Fruit fly (Drosophila melanogaster) whole organism, prepupa: Measurements from ENCODE around the gene Jon74E.

Source experiments
- Blimp-1 ChIP-seq: fragments of 200-800 bp; sonication (Bioruptor generic); optimal IDR thresholded peaks from 3 replicates; lab custom pipeline; 2017; ENCODE audit warnings: missing biosample characterization, missing genetic modification characterization, mild to moderate bottlenecking, moderate library complexity, missing genetic modification reagents
- CG10631 ChIP-seq: fragments of 200-800 bp; sonication (Bioruptor generic); optimal IDR thresholded peaks from 2 replicates; lab custom pipeline; 2016; ENCODE audit warnings: missing biosample characterization, missing genetic modification characterization
- CG10669 ChIP-seq: fragments of 200-800 bp; sonication (Bioruptor generic); optimal IDR thresholded peaks from 3 replicates; lab custom pipeline; 2018; ENCODE audit warnings: missing biosample characterization, mild to moderate bottlenecking, missing genetic modification characterization, moderate library complexity
- CG11294 ChIP-seq: fragments of 200-800 bp; sonication (Bioruptor generic); IDR thresholded peaks from 2 replicates; pipeline ENCODE4 v1.3.6; 2022; ENCODE audit warnings: missing biosample characterization, missing genetic modification characterization
- CG11762 ChIP-seq: fragments of 200-800 bp; sonication (Bioruptor generic); optimal IDR thresholded peaks from 3 replicates; lab custom pipeline; 2016; ENCODE audit warnings: missing biosample characterization, missing genetic modification characterization; ENCODE audit not compliant: insufficient read depth
- CG11902 ChIP-seq: fragments of 200-800 bp; sonication (Bioruptor generic); optimal IDR thresholded peaks from 3 replicates; lab custom pipeline; 2016; ENCODE audit warnings: missing biosample characterization, missing genetic modification characterization
- CG15336 ChIP-seq: fragments of 200-800 bp; sonication (Bioruptor generic); IDR thresholded peaks from 2 replicates; pipeline ENCODE4 v1.3.6; 2022; ENCODE audit warnings: missing biosample characterization, missing genetic modification characterization
- CG1621 ChIP-seq: fragments of 200-800 bp; sonication (Bioruptor generic); optimal IDR thresholded peaks from 3 replicates; lab custom pipeline; 2018; ENCODE audit warnings: missing biosample characterization, mild to moderate bottlenecking, missing genetic modification characterization
- CG3032 ChIP-seq: fragments of 200-800 bp; optimal IDR thresholded peaks from 2 replicates; lab custom pipeline; 2019; ENCODE audit warnings: missing biosample characterization, mild to moderate bottlenecking, missing genetic modification characterization, moderate library complexity
- CG31627 ChIP-seq: fragments of 200-800 bp; sonication (Bioruptor generic); optimal IDR thresholded peaks from 3 replicates; lab custom pipeline; 2016; ENCODE audit warnings: missing biosample characterization, missing genetic modification characterization
- CG32006 ChIP-seq: fragments of 200-800 bp; sonication (Bioruptor generic); optimal IDR thresholded peaks from 3 replicates; lab custom pipeline; 2017; ENCODE audit warnings: missing biosample characterization, mild to moderate bottlenecking, missing genetic modification characterization
- CG34406 ChIP-seq: fragments of 200-800 bp; sonication (Bioruptor generic); optimal IDR thresholded peaks from 3 replicates; lab custom pipeline; 2016; ENCODE audit warnings: missing biosample characterization, missing genetic modification characterization
- CG3919 ChIP-seq: fragments of 200-800 bp; sonication (Bioruptor generic); optimal IDR thresholded peaks from 3 replicates; lab custom pipeline; 2016; ENCODE audit warnings: missing biosample characterization, missing genetic modification characterization
- CG4318 ChIP-seq: fragments of 200-800 bp; sonication (Bioruptor generic); optimal IDR thresholded peaks from 3 replicates; lab custom pipeline; 2017; ENCODE audit warnings: missing biosample characterization, mild to moderate bottlenecking, missing genetic modification characterization
- CG6163 ChIP-seq: fragments of 200-800 bp; sonication (Bioruptor generic); IDR thresholded peaks from 3 replicates; pipeline ENCODE4 v1.3.6; 2022; ENCODE audit warnings: missing biosample characterization, missing genetic modification characterization
- CG6276 ChIP-seq: fragments of 200-800 bp; sonication (Bioruptor generic); optimal IDR thresholded peaks from 2 replicates; lab custom pipeline; 2017; ENCODE audit warnings: missing biosample characterization, mild to moderate bottlenecking, missing genetic modification characterization
- CG6792 ChIP-seq: fragments of 200-800 bp; sonication (Bioruptor generic); optimal IDR thresholded peaks from 3 replicates; lab custom pipeline; 2016; ENCODE audit warnings: missing biosample characterization, missing genetic modification characterization
- CG6808 ChIP-seq: fragments of 200-800 bp; sonication (Bioruptor generic); optimal IDR thresholded peaks from 3 replicates; lab custom pipeline; 2017; ENCODE audit warnings: missing biosample characterization, missing genetic modification characterization, mild to moderate bottlenecking, moderate library complexity, missing genetic modification reagents
- CG7368 ChIP-seq: fragments of 200-800 bp; sonication (Bioruptor generic); optimal IDR thresholded peaks from 3 replicates; lab custom pipeline; 2016; ENCODE audit warnings: missing biosample characterization, missing genetic modification characterization
- CG8119 ChIP-seq: fragments of 200-800 bp; sonication (Bioruptor generic); IDR thresholded peaks from 3 replicates; pipeline ENCODE4 v1.3.6; 2022; ENCODE audit warnings: missing biosample characterization, missing genetic modification characterization
- CG8319 ChIP-seq: fragments of 200-800 bp; sonication (Bioruptor generic); optimal IDR thresholded peaks from 3 replicates; lab custom pipeline; 2016; ENCODE audit warnings: missing biosample characterization, missing genetic modification characterization
- CG8632 ChIP-seq: fragments of 200-800 bp; sonication (Bioruptor generic); optimal IDR thresholded peaks from 3 replicates; lab custom pipeline; 2016; ENCODE audit warnings: missing biosample characterization, missing genetic modification characterization
- CG9139 ChIP-seq: fragments of 200-800 bp; sonication (Bioruptor generic); optimal IDR thresholded peaks from 3 replicates; lab custom pipeline; 2017; ENCODE audit warnings: missing biosample characterization, mild to moderate bottlenecking, missing genetic modification characterization
- Eip75B ChIP-seq: fragments of 200-800 bp; sonication (Bioruptor generic); optimal IDR thresholded peaks from 3 replicates; lab custom pipeline; 2016; ENCODE audit warnings: missing biosample characterization, missing genetic modification characterization
- Eip78C ChIP-seq: fragments of 200-800 bp; sonication (Bioruptor generic); peaks from one replicate; lab custom pipeline; 2016; ENCODE audit warnings: missing biosample characterization, missing genetic modification characterization
- Eip93F ChIP-seq: fragments of 200-800 bp; sonication (Bioruptor generic); optimal IDR thresholded peaks from 2 replicates; lab custom pipeline; 2016; ENCODE audit warnings: missing biosample characterization, mild to moderate bottlenecking, missing genetic modification characterization
- Ets21C ChIP-seq: fragments of 200-800 bp; sonication (Bioruptor generic); optimal IDR thresholded peaks from 3 replicates; lab custom pipeline; 2016; ENCODE audit warnings: missing biosample characterization, missing genetic modification characterization
- Ets96B ChIP-seq: fragments of 200-800 bp; optimal IDR thresholded peaks from 2 replicates; lab custom pipeline; 2019; ENCODE audit warnings: missing biosample characterization, mild to moderate bottlenecking, missing genetic modification characterization, moderate library complexity
- Gug ChIP-seq: fragments of 200-800 bp; sonication (Bioruptor generic); IDR thresholded peaks from 2 replicates; pipeline ENCODE4 v1.3.6; 2022; ENCODE audit warnings: missing biosample characterization, missing genetic modification characterization
- Hr38 ChIP-seq: sonication (Bioruptor generic); optimal IDR thresholded peaks from 2 replicates; lab custom pipeline; 2016; ENCODE audit warnings: missing biosample characterization, missing genetic modification characterization
- Hr39 ChIP-seq: fragments of 200-800 bp; sonication (Bioruptor generic); optimal IDR thresholded peaks from 2 replicates; lab custom pipeline; 2016; ENCODE audit warnings: missing biosample characterization, missing genetic modification characterization
- Hr4 ChIP-seq: fragments of 200-800 bp; sonication (Bioruptor generic); optimal IDR thresholded peaks from 3 replicates; lab custom pipeline; 2016; ENCODE audit warnings: missing biosample characterization, missing genetic modification characterization
- Lpt ChIP-seq: fragments of 200-800 bp; sonication (Bioruptor generic); optimal IDR thresholded peaks from 3 replicates; lab custom pipeline; 2016; ENCODE audit warnings: missing biosample characterization, missing genetic modification characterization
- Met ChIP-seq: fragments of 200-800 bp; sonication (Bioruptor generic); optimal IDR thresholded peaks from 3 replicates; lab custom pipeline; 2016; ENCODE audit warnings: missing biosample characterization, missing genetic modification characterization
- OdsH ChIP-seq: fragments of 200-800 bp; sonication (Bioruptor generic); optimal IDR thresholded peaks from 3 replicates; lab custom pipeline; 2016; ENCODE audit warnings: missing biosample characterization, missing genetic modification characterization
- Smox ChIP-seq: fragments of 200-800 bp; sonication (Bioruptor generic); optimal IDR thresholded peaks from 3 replicates; lab custom pipeline; 2016; ENCODE audit warnings: missing biosample characterization, missing genetic modification characterization
- Sox102F ChIP-seq: fragments of 200-800 bp; sonication (Bioruptor generic); optimal IDR thresholded peaks from 2 replicates; lab custom pipeline; 2016; ENCODE audit warnings: missing biosample characterization, mild to moderate bottlenecking, missing genetic modification characterization
- Sox15 ChIP-seq: fragments of 200-800 bp; sonication (Bioruptor generic); optimal IDR thresholded peaks from 3 replicates; lab custom pipeline; 2016; ENCODE audit warnings: missing biosample characterization, missing genetic modification characterization
- achi ChIP-seq: fragments of 200-800 bp; sonication (Bioruptor generic); optimal IDR thresholded peaks from 3 replicates; lab custom pipeline; 2016; ENCODE audit warnings: missing biosample characterization, missing genetic modification characterization
- cyc ChIP-seq: fragments of 200-800 bp; sonication (Bioruptor generic); optimal IDR thresholded peaks from 3 replicates; lab custom pipeline; 2016; ENCODE audit warnings: missing biosample characterization, missing genetic modification characterization
- dac ChIP-seq: fragments of 200-800 bp; sonication (Bioruptor generic); optimal IDR thresholded peaks from 2 replicates; lab custom pipeline; 2017; ENCODE audit warnings: missing biosample characterization, mild to moderate bottlenecking, missing genetic modification characterization
- dsx ChIP-seq: fragments of 200-800 bp; optimal IDR thresholded peaks from 3 replicates; lab custom pipeline; 2019; ENCODE audit warnings: missing biosample characterization, mild to moderate bottlenecking, missing genetic modification characterization, moderate library complexity; ENCODE audit not compliant: poor library complexity, severe bottlenecking
- eg ChIP-seq: fragments of 200-800 bp; sonication (Bioruptor generic); IDR thresholded peaks from 3 replicates; pipeline ENCODE4 v1.3.6; 2022; ENCODE audit warnings: missing biosample characterization, missing genetic modification characterization
- esn ChIP-seq: fragments of 200-800 bp; sonication (Bioruptor generic); optimal IDR thresholded peaks from 2 replicates; lab custom pipeline; 2016; ENCODE audit warnings: missing biosample characterization, mild to moderate bottlenecking, missing genetic modification characterization, moderate library complexity
- fd59A ChIP-seq: fragments of 200-800 bp; sonication (Bioruptor generic); optimal IDR thresholded peaks from 2 replicates; lab custom pipeline; 2017; ENCODE audit warnings: missing biosample characterization, mild to moderate bottlenecking, missing genetic modification characterization, missing genetic modification reagents
- fd85E ChIP-seq: fragments of 200-800 bp; sonication (Bioruptor generic); optimal IDR thresholded peaks from 3 replicates; lab custom pipeline; 2016; ENCODE audit warnings: missing biosample characterization, missing genetic modification characterization
- net ChIP-seq: fragments of 200-800 bp; sonication (Bioruptor generic); optimal IDR thresholded peaks from 3 replicates; lab custom pipeline; 2016; ENCODE audit warnings: missing biosample characterization, missing genetic modification characterization
- pdm3 ChIP-seq: fragments of 200-800 bp; sonication (Bioruptor generic); optimal IDR thresholded peaks from 3 replicates; lab custom pipeline; 2016; ENCODE audit warnings: missing biosample characterization, missing genetic modification characterization
- spab ChIP-seq: fragments of 200-800 bp; sonication (Bioruptor generic); optimal IDR thresholded peaks from 2 replicates; lab custom pipeline; 2017; ENCODE audit warnings: missing biosample characterization, mild to moderate bottlenecking, missing genetic modification characterization, missing genetic modification reagents
- svp ChIP-seq: fragments of 200-800 bp; sonication (Bioruptor generic); peaks from one replicate; lab custom pipeline; 2016; ENCODE audit warnings: missing biosample characterization, missing genetic modification characterization
- topi ChIP-seq: fragments of 200-800 bp; sonication (Bioruptor generic); optimal IDR thresholded peaks from 3 replicates; lab custom pipeline; 2016; ENCODE audit warnings: missing biosample characterization, missing genetic modification characterization

Jon74E gene

dm6 chr3L:17506005-17506760, 42.7 kb downstream of the Jon74E start:
- TF ChIP-seq CG4318 (GFP tag; lab: Kevin White, UChicago), result no peak
- TF ChIP-seq topi (GFP tag; lab: Kevin White, UChicago), result peak; percentile 43
- TF ChIP-seq Eip93F, result peak; percentile 68
- no peak for TF ChIP-seq Gug
- peak; percentile 25; the same call in 1 of the 3 replicates for TF ChIP-seq CG8119 (GFP tag; lab: Robert Waterston, UW)
- peak; percentile 22 for TF ChIP-seq dsx (GFP tag; lab: Kevin White, UChicago)
- peak; percentile 45 for TF ChIP-seq Hr39
- no peak for TF ChIP-seq CG11902 (GFP tag; lab: Kevin White, UChicago)
- no peak for TF ChIP-seq Lpt (GFP tag; lab: Kevin White, UChicago)
- TF ChIP-seq eg (GFP tag; lab: Robert Waterston, UW), result 0 out of 3 replicates have a peak, but pooled peaks have one; percentile 24
- peak; percentile 58 for TF ChIP-seq Sox102F (GFP tag; lab: Kevin White, UChicago)
- TF ChIP-seq Eip75B (GFP tag; lab: Kevin White, UChicago), result peak; percentile 41
- peak; percentile 24 for TF ChIP-seq spab (GFP tag; lab: Kevin White, UChicago)
- TF ChIP-seq CG1621, result no peak
- peak; percentile 71 for TF ChIP-seq esn
- no peak for TF ChIP-seq CG7368
- TF ChIP-seq CG15336 (GFP tag; lab: Robert Waterston, UW), result no peak
- no peak for TF ChIP-seq fd85E (GFP tag; lab: Kevin White, UChicago)
- peak; percentile 32 for TF ChIP-seq CG31627 (GFP tag; lab: Kevin White, UChicago)
- no peak for TF ChIP-seq Ets21C (GFP tag; lab: Kevin White, UChicago)
- TF ChIP-seq CG3919 (GFP tag; lab: Kevin White, UChicago), result peak; percentile 55
- TF ChIP-seq Smox (GFP tag; lab: Kevin White, UChicago), result peak; percentile 61
- TF ChIP-seq net (GFP tag; lab: Kevin White, UChicago), result peak; percentile 46
- TF ChIP-seq CG6276 (GFP tag; lab: Kevin White, UChicago), result no peak
- no peak for TF ChIP-seq Blimp-1 (GFP tag; lab: Kevin White, UChicago)
- TF ChIP-seq CG8319 (GFP tag; lab: Kevin White, UChicago), result peak; percentile 41
- TF ChIP-seq Hr38 (GFP tag; lab: Kevin White, UChicago), result no peak
- peak; percentile 89 for TF ChIP-seq Eip78C
- TF ChIP-seq svp, result peak; percentile 81
- TF ChIP-seq CG34406 (GFP tag; lab: Kevin White, UChicago), result peak; percentile 57
- TF ChIP-seq CG10631, result peak; percentile 49
- TF ChIP-seq CG32006 (GFP tag; lab: Kevin White, UChicago), result peak; percentile 54
- peak; percentile 54 for TF ChIP-seq pdm3 (GFP tag; lab: Kevin White, UChicago)
- no peak for TF ChIP-seq CG9139 (GFP tag; lab: Kevin White, UChicago)
- peak; percentile 11 for TF ChIP-seq CG6808 (GFP tag; lab: Kevin White, UChicago)
- no peak for TF ChIP-seq dac
- TF ChIP-seq cyc (GFP tag; lab: Kevin White, UChicago), result peak; percentile 43
- TF ChIP-seq Ets96B (tag; lab: Kevin White, UChicago), result peak; percentile 44
- TF ChIP-seq OdsH, result peak; percentile 48
- TF ChIP-seq CG10669 (GFP tag; lab: Kevin White, UChicago), result peak; percentile 45
- peak; percentile 46 for TF ChIP-seq Hr4
- TF ChIP-seq Met (GFP tag; lab: Kevin White, UChicago), result peak; percentile 65
- no peak for TF ChIP-seq Sox15 (GFP tag; lab: Kevin White, UChicago)
- peak; percentile 40 for TF ChIP-seq CG6792 (GFP tag; lab: Kevin White, UChicago)
- TF ChIP-seq fd59A (GFP tag; lab: Kevin White, UChicago), result no peak
- peak; percentile 56 for TF ChIP-seq CG8632
- TF ChIP-seq achi (GFP tag; lab: Kevin White, UChicago), result peak; percentile 45
- TF ChIP-seq CG11294 (GFP tag; lab: Robert Waterston, UW), result no peak
- no peak for TF ChIP-seq CG6163 (GFP tag; lab: Robert Waterston, UW)
- no peak for TF ChIP-seq CG11762 (GFP tag; lab: Kevin White, UChicago)
- TF ChIP-seq CG3032 (tag; lab: Kevin White, UChicago), result peak; percentile 30
